Fruit fly (Drosophila melanogaster): Measurements from ENCODE around the gene pbl.

DNA sequence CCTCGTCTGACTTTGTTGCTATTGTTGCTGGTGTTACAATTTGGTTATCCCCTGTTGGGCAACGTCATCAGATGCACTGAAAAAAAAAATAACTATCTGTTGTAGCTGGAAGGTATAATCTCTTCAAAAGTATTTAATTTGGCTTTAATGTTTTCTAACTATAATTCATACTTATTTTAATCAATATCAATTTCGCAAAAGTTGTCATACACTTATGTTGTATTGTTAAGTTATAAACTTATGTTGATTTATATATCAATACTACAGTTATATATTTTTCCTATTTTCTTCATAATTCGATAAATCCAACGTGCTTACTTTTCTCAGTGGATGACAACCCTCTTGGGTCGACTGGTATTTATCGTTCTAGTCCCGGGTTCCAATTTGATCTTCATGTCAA lies 42.0 kb upstream of the pbl start:
- TF ChIP-seq HLH106 (tag; optimal IDR thresholded peaks at IDR 0.05), result no peak
- TF ChIP-seq N (GFP tag; optimal IDR thresholded peaks at IDR 0.05), result no peak
- TF ChIP-seq Hnf4 (GFP tag; optimal IDR thresholded peaks at IDR 0.05), result no peak
- TF ChIP-seq lola (GFP tag; optimal IDR thresholded peaks at IDR 0.05), result no peak
- TF ChIP-seq fru (GFP tag; optimal IDR thresholded peaks at IDR 0.05), result no peak
- no peak for TF ChIP-seq Sp1 (GFP tag; optimal IDR thresholded peaks at IDR 0.05)
- no peak for TF ChIP-seq h (GFP tag; optimal IDR thresholded peaks at IDR 0.05)
- no peak for TF ChIP-seq Mio (GFP tag; optimal IDR thresholded peaks at IDR 0.05)
- TF ChIP-seq Abd-B (GFP tag; optimal IDR thresholded peaks at IDR 0.05), result no peak
- no peak for TF ChIP-seq psq (GFP tag; optimal IDR thresholded peaks at IDR 0.05)
- no peak for TF ChIP-seq Rel (GFP tag; optimal IDR thresholded peaks at IDR 0.05)
- TF ChIP-seq Rel (tag; optimal IDR thresholded peaks at IDR 0.05), result no peak
- no peak for TF ChIP-seq woc (GFP tag; optimal IDR thresholded peaks at IDR 0.05)
- no peak for TF ChIP-seq Dfd (GFP tag; optimal IDR thresholded peaks at IDR 0.05)
- no peak for TF ChIP-seq sv (GFP tag; optimal IDR thresholded peaks at IDR 0.05)

Measured in whole organism, wandering third instar larva.